In the genomic region with DNA sequence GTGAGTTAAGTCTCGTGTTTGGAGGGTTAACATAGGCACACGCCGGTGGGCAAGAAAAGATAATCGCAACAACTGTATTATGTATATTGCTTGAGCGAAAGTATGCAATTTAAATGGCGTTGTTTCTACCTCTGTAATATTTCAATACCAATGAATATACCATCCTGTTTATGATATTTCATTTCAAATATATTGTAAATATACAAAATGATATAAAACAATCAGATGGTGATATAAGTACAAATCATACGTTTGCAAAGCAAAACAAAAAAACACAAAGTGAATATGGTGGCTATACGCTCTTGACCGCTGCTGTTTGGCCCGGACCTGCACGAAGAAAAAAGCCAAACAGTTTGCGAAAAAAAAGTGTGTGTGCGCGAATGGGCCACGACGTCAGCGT, we compare ENCODE assay signal across 5 fruit fly cellular contexts.
TF ChIP-seq lines count a peak whose summit lies in the region.

No protein-coding gene starts in this region.

TF ChIP-seq in whole organism, adult, 20 proteins besides CTCF, POLR2A, EP300 and RAD21 (continued from another document):
- TF ChIP-seq CG1620 (GFP tag; optimal IDR thresholded peaks at IDR 0.05; lab: Kevin White, UChicago) (no peak), cnc (optimal IDR thresholded peaks at IDR 0.05; lab: Kevin White, UChicago) (no peak), Mnt (GFP tag; optimal IDR thresholded peaks at IDR 0.05; lab: Kevin White, UChicago) (no peak)

TF ChIP-seq in whole organism, embryonic, 481 proteins besides CTCF, POLR2A, EP300 and RAD21 (continued from another document and continues in another):
- TF ChIP-seq GATAe (GFP tag; conservative IDR thresholded peaks at IDR 0.05; lab: Robert Waterston, UW): no peak
- TF ChIP-seq Nf-YC (tag; optimal IDR thresholded peaks at IDR 0.05; lab: Kevin White, UChicago): peak; percentile 8
- peak in 1 of 2 experiments; percentile 82 for TF ChIP-seq Hr51 (GFP tag; optimal IDR thresholded peaks at IDR 0.05; lab: Kevin White, UChicago)
- peak; percentile 71 for TF ChIP-seq scrt (GFP tag; optimal IDR thresholded peaks at IDR 0.05; lab: Kevin White, UChicago)
- no peak for TF ChIP-seq hbn (GFP tag; IDR thresholded peaks at IDR 0.05; lab: Robert Waterston, UW; ENCODE audit: partially characterized antibody)
- no peak for TF ChIP-seq sr (GFP tag; IDR thresholded peaks at IDR 0.05; lab: Robert Waterston, UW)
- no peak for TF ChIP-seq trem (tag; optimal IDR thresholded peaks at IDR 0.05; lab: Kevin White, UChicago)
- peak; percentile 50; the same call in 1 of the 3 replicates for TF ChIP-seq Dbx (GFP tag; IDR thresholded peaks at IDR 0.05; lab: Robert Waterston, UW)
- TF ChIP-seq sisA (GFP tag; IDR thresholded peaks at IDR 0.05; lab: Robert Waterston, UW): peak; percentile 68
- TF ChIP-seq CG6272 (GFP tag; IDR thresholded peaks at IDR 0.05; lab: Robert Waterston, UW): no peak
- no peak for TF ChIP-seq CG1792 (GFP tag; optimal IDR thresholded peaks at IDR 0.05; lab: Kevin White, UChicago)
- TF ChIP-seq CG9932 (GFP tag; IDR thresholded peaks at IDR 0.05; lab: Robert Waterston, UW): peak; percentile 36; the same call in 1 of the 2 replicates
- TF ChIP-seq Fer1 (GFP tag; optimal IDR thresholded peaks at IDR 0.05; lab: Kevin White, UChicago): peak; percentile 86
- TF ChIP-seq CkIIα-i1 (GFP tag; IDR thresholded peaks at IDR 0.05; lab: Robert Waterston, UW): no peak
- TF ChIP-seq Adf1 (GFP tag; IDR thresholded peaks at IDR 0.05; lab: Robert Waterston, UW): no peak
- no peak for TF ChIP-seq CG7963 (GFP tag; IDR thresholded peaks at IDR 0.05; lab: Robert Waterston, UW; ENCODE audit: partially characterized antibody)
- no peak for TF ChIP-seq CG11398 (GFP tag; optimal IDR thresholded peaks at IDR 0.05; lab: Kevin White, UChicago)
- no peak for TF ChIP-seq HLH4C (GFP tag; IDR thresholded peaks at IDR 0.05; lab: Robert Waterston, UW; ENCODE audit: partially characterized antibody)
- TF ChIP-seq ac (GFP tag; optimal IDR thresholded peaks at IDR 0.05; lab: Kevin White, UChicago): no peak
- TF ChIP-seq dmrt99B (tag; optimal IDR thresholded peaks at IDR 0.05; lab: Kevin White, UChicago): peak; percentile 86
- no peak for TF ChIP-seq jumu (GFP tag; optimal IDR thresholded peaks at IDR 0.05; lab: Kevin White, UChicago)
- peak; percentile 71 for TF ChIP-seq NfI (GFP tag; optimal IDR thresholded peaks at IDR 0.05; lab: Kevin White, UChicago)
- peak; percentile 18 for TF ChIP-seq CG4328 (GFP tag; optimal IDR thresholded peaks at IDR 0.05; lab: Kevin White, UChicago)
- peak; percentile 75 for TF ChIP-seq CG30403 (GFP tag; optimal IDR thresholded peaks at IDR 0.05; lab: Kevin White, UChicago)
- peak; percentile 47 for TF ChIP-seq salm (tag; optimal IDR thresholded peaks at IDR 0.05; lab: Kevin White, UChicago)
- no peak for TF ChIP-seq Gug (GFP tag; IDR thresholded peaks at IDR 0.05; lab: Robert Waterston, UW)
- peak; percentile 10 for TF ChIP-seq CG4617 (GFP tag; optimal IDR thresholded peaks at IDR 0.05; lab: Kevin White, UChicago; ENCODE audit: borderline replicate concordance)
- TF ChIP-seq CG2202 (tag; optimal IDR thresholded peaks at IDR 0.05; lab: Kevin White, UChicago): no peak
- TF ChIP-seq Sry-β (GFP tag; optimal IDR thresholded peaks at IDR 0.05; lab: Kevin White, UChicago): no peak
- peak; percentile 26 for TF ChIP-seq twi (tag; optimal IDR thresholded peaks at IDR 0.05; lab: Kevin White, UChicago)

TF ChIP-seq in whole organism, prepupa, 60 proteins besides CTCF, POLR2A, EP300 and RAD21 (continued from another document and continues in another):
- TF ChIP-seq CG4318 (GFP tag; optimal IDR thresholded peaks at IDR 0.05; lab: Kevin White, UChicago): peak; percentile 92
- TF ChIP-seq CG16779 (tag; optimal IDR thresholded peaks at IDR 0.05; lab: Kevin White, UChicago): peak; percentile 91
- TF ChIP-seq Eip75B (GFP tag; optimal IDR thresholded peaks at IDR 0.05; lab: Kevin White, UChicago): peak; percentile 83
- TF ChIP-seq Hr4 (GFP tag; optimal IDR thresholded peaks at IDR 0.05; lab: Kevin White, UChicago): peak; percentile 87
- TF ChIP-seq CG10669 (GFP tag; optimal IDR thresholded peaks at IDR 0.05; lab: Kevin White, UChicago): peak; percentile 94
- peak; percentile 90 for TF ChIP-seq esn (GFP tag; optimal IDR thresholded peaks at IDR 0.05; lab: Kevin White, UChicago)
- TF ChIP-seq Ets96B (tag; optimal IDR thresholded peaks at IDR 0.05; lab: Kevin White, UChicago): peak; percentile 95
- TF ChIP-seq Hr38 (GFP tag; optimal IDR thresholded peaks at IDR 0.05; lab: Kevin White, UChicago): no peak
- peak; percentile 91 for TF ChIP-seq spab (GFP tag; optimal IDR thresholded peaks at IDR 0.05; lab: Kevin White, UChicago)
- TF ChIP-seq Eip93F (GFP tag; optimal IDR thresholded peaks at IDR 0.05; lab: Kevin White, UChicago): peak; percentile 69
- peak; percentile 81 for TF ChIP-seq cyc (GFP tag; optimal IDR thresholded peaks at IDR 0.05; lab: Kevin White, UChicago)
- TF ChIP-seq Smox (GFP tag; optimal IDR thresholded peaks at IDR 0.05; lab: Kevin White, UChicago): peak; percentile 88
- peak; percentile 90 to 95 for TF ChIP-seq ss (GFP tag; optimal IDR thresholded peaks at IDR 0.05; lab: Kevin White, UChicago)
- TF ChIP-seq CG10631 (GFP tag; optimal IDR thresholded peaks at IDR 0.05; lab: Kevin White, UChicago): peak; percentile 92
- TF ChIP-seq CG3032 (tag; optimal IDR thresholded peaks at IDR 0.05; lab: Kevin White, UChicago): peak; percentile 95
- peak; percentile 94 for TF ChIP-seq CG6808 (GFP tag; optimal IDR thresholded peaks at IDR 0.05; lab: Kevin White, UChicago)
- peak; percentile 98 for TF ChIP-seq Eip78C (GFP tag; lab: Kevin White, UChicago)
- peak; percentile 75 for TF ChIP-seq CG8319 (GFP tag; optimal IDR thresholded peaks at IDR 0.05; lab: Kevin White, UChicago)
- TF ChIP-seq fd85E (GFP tag; optimal IDR thresholded peaks at IDR 0.05; lab: Kevin White, UChicago): peak; percentile 25
- peak; percentile 82 for TF ChIP-seq CG7368 (GFP tag; optimal IDR thresholded peaks at IDR 0.05; lab: Kevin White, UChicago)
- TF ChIP-seq dsx (GFP tag; optimal IDR thresholded peaks at IDR 0.05; lab: Kevin White, UChicago; ENCODE audit: poor library complexity, severe bottlenecking): peak; percentile 90
- TF ChIP-seq CG11902 (GFP tag; optimal IDR thresholded peaks at IDR 0.05; lab: Kevin White, UChicago): peak; percentile 78
- peak; percentile 75 for TF ChIP-seq Hr39 (GFP tag; optimal IDR thresholded peaks at IDR 0.05; lab: Kevin White, UChicago)
- peak; percentile 96 for TF ChIP-seq CG8119 (GFP tag; IDR thresholded peaks at IDR 0.05; lab: Robert Waterston, UW)
- peak; percentile 96 for TF ChIP-seq CG6276 (GFP tag; optimal IDR thresholded peaks at IDR 0.05; lab: Kevin White, UChicago)
- TF ChIP-seq eg (GFP tag; IDR thresholded peaks at IDR 0.05; lab: Robert Waterston, UW): peak; percentile 88
- peak; percentile 90 for TF ChIP-seq CG3919 (GFP tag; optimal IDR thresholded peaks at IDR 0.05; lab: Kevin White, UChicago)
- TF ChIP-seq Sox15 (GFP tag; optimal IDR thresholded peaks at IDR 0.05; lab: Kevin White, UChicago): peak; percentile 82
- peak; percentile 89 for TF ChIP-seq Met (GFP tag; optimal IDR thresholded peaks at IDR 0.05; lab: Kevin White, UChicago)
- TF ChIP-seq topi (GFP tag; optimal IDR thresholded peaks at IDR 0.05; lab: Kevin White, UChicago): peak; percentile 91
- peak; percentile 88 for TF ChIP-seq CG8632 (GFP tag; optimal IDR thresholded peaks at IDR 0.05; lab: Kevin White, UChicago)
- TF ChIP-seq lz (GFP tag; optimal IDR thresholded peaks at IDR 0.05; lab: Kevin White, UChicago): peak; percentile 88

TF ChIP-seq in whole organism, pupa, 21 proteins besides CTCF, POLR2A, EP300 and RAD21 (continued from another document):
- peak; percentile 84 for TF ChIP-seq D1 (tag; optimal IDR thresholded peaks at IDR 0.05; lab: Kevin White, UChicago)
- TF ChIP-seq Ets98B (GFP tag; IDR thresholded peaks at IDR 0.05; lab: Robert Waterston, UW): peak; percentile 82
- peak; percentile 83 for TF ChIP-seq gl (tag; optimal IDR thresholded peaks at IDR 0.05; lab: Kevin White, UChicago)

TF ChIP-seq in whole organism, wandering third instar larva, 38 proteins besides CTCF, POLR2A, EP300 and RAD21 (continued from another document):
- TF ChIP-seq psq (GFP tag; optimal IDR thresholded peaks at IDR 0.05; lab: Kevin White, UChicago) (peak; percentile 76), CG32264 (GFP tag; optimal IDR thresholded peaks at IDR 0.05; lab: Kevin White, UChicago) (peak; percentile 68), GATAd (GFP tag; optimal IDR thresholded peaks at IDR 0.05; lab: Kevin White, UChicago) (no peak), dl (GFP tag; optimal IDR thresholded peaks at IDR 0.05; lab: Kevin White, UChicago; ENCODE audit: insufficient read depth in 1 of 2, partially characterized antibody in 2 of 2) (no peak), dmrt93B (GFP tag; optimal IDR thresholded peaks at IDR 0.05; lab: Kevin White, UChicago) (peak; percentile 89), Dfd (GFP tag; optimal IDR thresholded peaks at IDR 0.05; lab: Kevin White, UChicago) (peak; percentile 78), woc (GFP tag; optimal IDR thresholded peaks at IDR 0.05; lab: Kevin White, UChicago) (peak; percentile 79), CrebA (GFP tag; optimal IDR thresholded peaks at IDR 0.05; lab: Kevin White, UChicago; ENCODE audit: borderline replicate concordance) (peak; percentile 77), OdsH (GFP tag; optimal IDR thresholded peaks at IDR 0.05; lab: Kevin White, UChicago) (peak; percentile 82), Sp1 (GFP tag; optimal IDR thresholded peaks at IDR 0.05; lab: Kevin White, UChicago) (peak; percentile 94), sv (GFP tag; optimal IDR thresholded peaks at IDR 0.05; lab: Kevin White, UChicago) (no peak), Abd-B (GFP tag; optimal IDR thresholded peaks at IDR 0.05; lab: Kevin White, UChicago) (no peak), Rel (GFP tag; optimal IDR thresholded peaks at IDR 0.05; lab: Kevin White, UChicago) (peak; percentile 82), Rel (tag; optimal IDR thresholded peaks at IDR 0.05; lab: Kevin White, UChicago) (peak; percentile 49), N (GFP tag; optimal IDR thresholded peaks at IDR 0.05; lab: Kevin White, UChicago) (no peak), dsf (GFP tag; optimal IDR thresholded peaks at IDR 0.05; lab: Kevin White, UChicago; ENCODE audit: borderline replicate concordance) (peak; percentile 58), sage (GFP tag; optimal IDR thresholded peaks at IDR 0.05; lab: Kevin White, UChicago) (peak; percentile 77), Vsx2 (GFP tag; optimal IDR thresholded peaks at IDR 0.05; lab: Kevin White, UChicago; ENCODE audit: partially characterized antibody) (no peak)
